Worm (Caenorhabditis elegans) whole organism, L4 larva: ENCODE measurements around the gene nlp-21.

Experiments used
- F10B5.3 ChIP-seq: sonication (generic microtip); optimal IDR thresholded peaks from 2 replicates; lab custom pipeline; 2016; ENCODE audit warnings: mild to moderate bottlenecking, missing genetic modification characterization, missing compliant biosample characterization
- F26F4.8 ChIP-seq: fragments of 200-800 bp; sonication (Bioruptor generic); conservative IDR thresholded peaks from 2 replicates; pipeline ENCODE4 v1.3.6; 2022; ENCODE audit warnings: missing genetic modification characterization, missing compliant biosample characterization
- F37D6.2 ChIP-seq: sonication (generic microtip); optimal IDR thresholded peaks from 2 replicates; lab custom pipeline; 2016; ENCODE audit warnings: mild to moderate bottlenecking, missing genetic modification characterization, missing compliant biosample characterization
- R02D3.7 ChIP-seq: fragments of 150-350 bp; sonication (generic microtip); optimal IDR thresholded peaks from 3 replicates; lab custom pipeline; 2014; ENCODE audit warnings: missing biosample characterization, missing genetic modification characterization
- T20F7.1 ChIP-seq: fragments of 200-800 bp; sonication (Bioruptor generic); optimal IDR thresholded peaks from 2 replicates; lab custom pipeline; 2018; ENCODE audit warnings: mild to moderate bottlenecking, missing genetic modification characterization, missing compliant biosample characterization
- T26A8.4 ChIP-seq: fragments of 200-800 bp; sonication (Bioruptor generic); IDR thresholded peaks from 2 replicates; pipeline ENCODE4 v1.3.6; 2022; ENCODE audit warnings: missing genetic modification characterization, missing compliant biosample characterization
- ZK337.2 ChIP-seq: fragments of 200-800 bp; sonication (Bioruptor generic); IDR thresholded peaks from 2 replicates; pipeline ENCODE4 v1.3.6; 2022; ENCODE audit warnings: missing genetic modification reagents, missing genetic modification characterization, missing compliant biosample characterization
- ama-1 ChIP-seq: fragments of 150-350 bp; optimal IDR thresholded peaks from 2 replicates; lab custom pipeline; 2014; ENCODE audit warnings: inconsistent platforms, mixed read lengths
- attf-4 ChIP-seq: sonication (generic microtip); optimal IDR thresholded peaks from 3 replicates; lab custom pipeline; 2017; ENCODE audit warnings: missing biosample characterization, missing genetic modification characterization
- ceh-20 ChIP-seq: fragments of 200-800 bp; sonication (Bioruptor generic); IDR thresholded peaks from 2 replicates; pipeline ENCODE4 v1.3.6; 2022; ENCODE audit warnings: missing genetic modification reagents, missing genetic modification characterization, missing compliant biosample characterization
- ceh-28 ChIP-seq: fragments of 150-350 bp; optimal IDR thresholded peaks from 2 replicates; lab custom pipeline; 2014; ENCODE audit warnings: missing biosample characterization, missing genetic modification reagents, missing genetic modification characterization
- ceh-44 ChIP-seq: fragments of 200-800 bp; sonication (Bioruptor generic); IDR thresholded peaks from 2 replicates; pipeline ENCODE4 v1.3.6; 2022; ENCODE audit warnings: missing genetic modification reagents, missing genetic modification characterization, missing compliant biosample characterization
- ceh-82 ChIP-seq: sonication (generic microtip); optimal IDR thresholded peaks from 2 replicates; lab custom pipeline; 2017; ENCODE audit warnings: missing biosample characterization, missing genetic modification characterization
- ces-1 ChIP-seq: fragments of 150-350 bp; sonication (generic microtip); optimal IDR thresholded peaks from 4 replicates; lab custom pipeline; 2014; ENCODE audit warnings: missing biosample characterization, missing genetic modification reagents, missing genetic modification characterization
- cey-2 ChIP-seq: sonication (generic microtip); optimal IDR thresholded peaks from 3 replicates; lab custom pipeline; 2017; ENCODE audit warnings: missing genetic modification characterization, mild to moderate bottlenecking, missing compliant biosample characterization, antibody characterized with exemption, borderline replicate concordance; ENCODE audit not compliant: insufficient read depth
- daf-16 ChIP-seq, 3 experiments: sonication (generic microtip); optimal IDR thresholded peaks; 2 replicates each; lab custom pipeline; 2016 to 2017; ENCODE audit warnings: missing genetic modification characterization in 3 of 3, missing genetic modification reagents in 3 of 3, mild to moderate bottlenecking in 2 of 3, missing compliant biosample characterization in 2 of 3, missing biosample characterization in 1 of 3, moderate library complexity in 1 of 3
- daf-8 ChIP-seq: fragments of 200-800 bp; sonication (Bioruptor generic); IDR thresholded peaks from 2 replicates; pipeline ENCODE4 v1.3.6; 2022; ENCODE audit warnings: missing genetic modification characterization, missing compliant biosample characterization
- dmd-8 ChIP-seq: fragments of 200-800 bp; sonication (Bioruptor generic); IDR thresholded peaks from 2 replicates; pipeline ENCODE4 v1.3.6; 2022; ENCODE audit warnings: missing genetic modification characterization, missing compliant biosample characterization
- dmd-9 ChIP-seq: fragments of 200-800 bp; sonication (Bioruptor generic); IDR thresholded peaks from 2 replicates; pipeline ENCODE4 v1.3.6; 2022; ENCODE audit warnings: missing genetic modification reagents, missing genetic modification characterization, missing compliant biosample characterization
- dpl-1 ChIP-seq: fragments of 150-350 bp; optimal IDR thresholded peaks from 2 replicates; lab custom pipeline; 2014; ENCODE audit warnings: missing biosample characterization, missing genetic modification reagents, missing genetic modification characterization
- duxl-1 ChIP-seq: sonication (generic microtip); optimal IDR thresholded peaks from 2 replicates; lab custom pipeline; 2016; ENCODE audit warnings: mild to moderate bottlenecking, missing genetic modification characterization, moderate library complexity, missing compliant biosample characterization; ENCODE audit not compliant: poor library complexity
- egl-43 ChIP-seq: fragments of 200-800 bp; sonication (Bioruptor generic); IDR thresholded peaks from 2 replicates; pipeline ENCODE4 v1.3.6; 2022; ENCODE audit warnings: missing genetic modification reagents, missing genetic modification characterization, missing compliant biosample characterization
- gei-8 ChIP-seq: fragments of 200-800 bp; sonication (Bioruptor generic); optimal IDR thresholded peaks from 2 replicates; lab custom pipeline; 2018; ENCODE audit warnings: mild to moderate bottlenecking, missing genetic modification characterization, missing compliant biosample characterization
- hif-1 ChIP-seq, 2 experiments: sonication (generic microtip); optimal IDR thresholded peaks; 2 replicates each; lab custom pipeline; 2016 to 2017; ENCODE audit warnings: missing compliant biosample characterization in 2 of 2, missing genetic modification characterization in 2 of 2, missing genetic modification reagents in 2 of 2, missing genotype in 2 of 2, mild to moderate bottlenecking in 1 of 2
- hmg-1.1 ChIP-seq: fragments of 200-800 bp; sonication (Bioruptor generic); IDR thresholded peaks from 2 replicates; pipeline ENCODE4 v1.3.6; 2022; ENCODE audit warnings: missing genetic modification reagents, missing genetic modification characterization, missing compliant biosample characterization
- jun-1 ChIP-seq: fragments of 150-350 bp; optimal IDR thresholded peaks from 2 replicates; lab custom pipeline; 2014; ENCODE audit warnings: missing biosample characterization, missing genetic modification reagents, missing genetic modification characterization
- lim-7 ChIP-seq: fragments of 200-800 bp; sonication (Bioruptor generic); IDR thresholded peaks from 2 replicates; pipeline ENCODE4 v1.3.6; 2022; ENCODE audit warnings: missing genetic modification characterization, missing compliant biosample characterization
- lin-29 ChIP-seq: fragments of 200-800 bp; sonication (Bioruptor generic); IDR thresholded peaks from 2 replicates; pipeline ENCODE4 v1.3.6; 2022; ENCODE audit warnings: missing genetic modification reagents, missing genetic modification characterization, missing compliant biosample characterization
- lin-38 ChIP-seq: fragments of 200-800 bp; sonication (Bioruptor generic); IDR thresholded peaks from 2 replicates; pipeline ENCODE4 v1.3.6; 2022; ENCODE audit warnings: missing genetic modification reagents, missing genetic modification characterization, missing compliant biosample characterization
- lsy-2 ChIP-seq, 2 experiments: fragments of 150-350 bp in 1 of 2; sonication (generic microtip) in 1 of 2; optimal IDR thresholded peaks; 2 replicates each; lab custom pipeline; 2014 to 2017; ENCODE audit warnings: missing biosample characterization in 2 of 2, missing genetic modification characterization in 2 of 2
- madf-5 ChIP-seq, 2 experiments: fragments of 200-800 bp; sonication (Bioruptor generic); IDR thresholded peaks; 2 replicates each; pipeline ENCODE4 v1.3.6; 2022; ENCODE audit warnings: missing compliant biosample characterization in 2 of 2, missing genetic modification characterization in 2 of 2
- madf-9 ChIP-seq: fragments of 200-800 bp; sonication (Bioruptor generic); conservative IDR thresholded peaks from 2 replicates; pipeline ENCODE4 v1.3.6; 2022; ENCODE audit warnings: missing genetic modification reagents, missing genetic modification characterization, missing compliant biosample characterization
- mdt-29 ChIP-seq: fragments of 200-800 bp; sonication (Bioruptor generic); IDR thresholded peaks from 2 replicates; pipeline ENCODE4 v1.3.6; 2022; ENCODE audit warnings: missing genetic modification reagents, missing genetic modification characterization, missing compliant biosample characterization
- mep-1 ChIP-seq: fragments of 150-350 bp; sonication (generic microtip); optimal IDR thresholded peaks from 3 replicates; lab custom pipeline; 2014; ENCODE audit warnings: missing biosample characterization, missing genetic modification characterization
- mxl-2 ChIP-seq: fragments of 200-800 bp; sonication (Bioruptor generic); conservative IDR thresholded peaks from 2 replicates; pipeline ENCODE4 v1.3.6; 2022; ENCODE audit warnings: missing genetic modification reagents, missing genetic modification characterization, missing compliant biosample characterization
- mxl-3 ChIP-seq: fragments of 200-800 bp; sonication (Bioruptor generic); optimal IDR thresholded peaks from 2 replicates; lab custom pipeline; 2018; ENCODE audit warnings: mild to moderate bottlenecking, missing genetic modification characterization, missing compliant biosample characterization
- nhr-111 ChIP-seq: fragments of 200-800 bp; sonication (Bioruptor generic); optimal IDR thresholded peaks from 2 replicates; lab custom pipeline; 2018; ENCODE audit warnings: mild to moderate bottlenecking, missing genetic modification characterization, missing compliant biosample characterization
- nhr-28 ChIP-seq: fragments of 150-350 bp; optimal IDR thresholded peaks from 2 replicates; lab custom pipeline; 2014; ENCODE audit warnings: missing biosample characterization, missing genetic modification characterization
- nhr-41 ChIP-seq: fragments of 200-800 bp; sonication (Bioruptor generic); IDR thresholded peaks from 2 replicates; pipeline ENCODE4 v1.3.6; 2022; ENCODE audit warnings: missing genetic modification reagents, missing genetic modification characterization, missing compliant biosample characterization
- nhr-42 ChIP-seq: fragments of 200-800 bp; sonication (Bioruptor generic); IDR thresholded peaks from 2 replicates; pipeline ENCODE4 v1.3.6; 2022; ENCODE audit warnings: missing genetic modification characterization, missing compliant biosample characterization
- pha-4 ChIP-seq, 2 experiments: fragments of 150-350 bp in 1 of 2; fragments of 200-800 bp in 1 of 2; sonication (Bioruptor generic) in 1 of 2; IDR thresholded peaks in 1 of 2; optimal IDR thresholded peaks in 1 of 2; 2 replicates each; pipeline versions ENCODE4 v1.3.6 to Lab custom; 2014 to 2022; ENCODE audit warnings: missing genetic modification characterization in 2 of 2, missing genetic modification reagents in 2 of 2, missing biosample characterization in 1 of 2, missing compliant biosample characterization in 1 of 2
- rbr-2 ChIP-seq: sonication (generic microtip); optimal IDR thresholded peaks from 2 replicates; lab custom pipeline; 2016; ENCODE audit warnings: missing genotype, missing genetic modification characterization, missing compliant biosample characterization
- set-16 ChIP-seq: fragments of 200-800 bp; sonication (Bioruptor generic); IDR thresholded peaks from 2 replicates; pipeline ENCODE4 v1.3.6; 2022; ENCODE audit warnings: missing genetic modification reagents, missing genetic modification characterization, missing compliant biosample characterization
- snpc-1.2 ChIP-seq: fragments of 200-800 bp; sonication (Bioruptor generic); IDR thresholded peaks from 2 replicates; pipeline ENCODE4 v1.3.6; 2022; ENCODE audit warnings: missing genetic modification reagents, missing genetic modification characterization, missing compliant biosample characterization
- tra-1 ChIP-seq: fragments of 200-800 bp; sonication (Bioruptor generic); IDR thresholded peaks from 2 replicates; pipeline ENCODE4 v1.3.6; 2022; ENCODE audit warnings: missing genetic modification reagents, missing genetic modification characterization, missing compliant biosample characterization
- zag-1 ChIP-seq: fragments of 150-350 bp; optimal IDR thresholded peaks from 2 replicates; lab custom pipeline; 2014; ENCODE audit warnings: missing biosample characterization, missing genetic modification characterization
- zfp-3 ChIP-seq: fragments of 200-800 bp; sonication (Bioruptor generic); conservative IDR thresholded peaks from 2 replicates; pipeline ENCODE4 v1.3.6; 2022; ENCODE audit warnings: missing genetic modification reagents, missing genetic modification characterization, missing compliant biosample characterization
- zip-2 ChIP-seq: fragments of 150-350 bp; optimal IDR thresholded peaks from 2 replicates; lab custom pipeline; 2014; ENCODE audit warnings: missing biosample characterization, missing genetic modification characterization

nlp-21 gene

ce11 chrIII:11371236-11371635, 21.8 kb downstream of the nlp-21 start (continued):
- TF ChIP-seq lsy-2 (tag; optimal IDR thresholded peaks at IDR 0.05; lab: Kevin White, UChicago) (no peak), mxl-2 (GFP tag; lab: Robert Waterston, UW) (peak; percentile 81; the same call in 1 of the 2 replicates), lim-7 (GFP tag; lab: Robert Waterston, UW) (peak; percentile 94), hmg-1.1 (GFP tag; lab: Robert Waterston, UW) (peak; percentile 89), ceh-28 (tag; lab: Kevin White, UChicago) (no peak), ceh-44 (peak; percentile 66; the same call in 1 of the 2 replicates), jun-1 (tag; lab: Kevin White, UChicago) (no peak), lin-38 (GFP tag; lab: Robert Waterston, UW) (peak; percentile 79), pha-4 (GFP tag; IDR thresholded peaks at IDR 0.05; lab: Robert Waterston, UW) (peak; percentile 75; the same call in 1 of the 2 replicates), pha-4 (tag; optimal IDR thresholded peaks at IDR 0.05; lab: Kevin White, UChicago) (no peak), madf-9 (GFP tag; lab: Robert Waterston, UW) (peak; percentile 64; the same call in 1 of the 2 replicates), nhr-41 (GFP tag; lab: Robert Waterston, UW) (0 out of 2 replicates have a peak, but pooled peaks have one; percentile 18), ZK337.2 (no peak), rbr-2 (tag; lab: Kevin White, UChicago) (peak; percentile 70), nhr-28 (tag; lab: Kevin White, UChicago) (no peak), dpl-1 (GFP tag; lab: Kevin White, UChicago) (peak; percentile 41), nhr-42 (GFP tag; lab: Robert Waterston, UW) (no peak; the same call in 1 of the 2 replicates), ama-1 (no peak), dmd-9 (peak; percentile 34; the same call in 1 of the 2 replicates), dmd-8 (GFP tag; lab: Robert Waterston, UW) (peak; percentile 88), T20F7.1 (no peak), daf-8 (GFP tag; lab: Robert Waterston, UW) (peak; percentile 69; the same call in 1 of the 2 replicates), tra-1 (0 out of 2 replicates have a peak, but pooled peaks have one; percentile 64), F10B5.3 (tag; lab: Kevin White, UChicago) (no peak), R02D3.7 (tag; lab: Kevin White, UChicago) (no peak), set-16 (GFP tag; lab: Robert Waterston, UW) (peak; percentile 39), gei-8 (GFP tag; lab: Kevin White, UChicago) (peak; percentile 84), attf-4 (tag; lab: Kevin White, UChicago) (no peak), T26A8.4 (GFP tag; lab: Robert Waterston, UW) (peak; percentile 83), ceh-20 (peak; percentile 67; the same call in 1 of the 2 replicates), snpc-1.2 (GFP tag; lab: Robert Waterston, UW) (peak; percentile 64; the same call in 1 of the 2 replicates), egl-43 (GFP tag; lab: Robert Waterston, UW) (peak; percentile 90), madf-5 (GFP tag; IDR thresholded peaks at IDR 0.05; lab: Robert Waterston, UW) (peak in 1 of 2 experiments; percentile 54; a peak in 1 of 4 replicates), lin-29 (GFP tag; lab: Robert Waterston, UW) (0 out of 2 replicates have a peak, but pooled peaks have one; percentile 31), zag-1 (tag; lab: Kevin White, UChicago) (no peak), zip-2 (tag; lab: Kevin White, UChicago) (no peak), mxl-3 (peak; percentile 79), nhr-111 (peak; percentile 79), ces-1 (no peak), duxl-1 (peak; percentile 22), F26F4.8 (GFP tag; lab: Robert Waterston, UW) (peak; percentile 83), mdt-29 (GFP tag; lab: Robert Waterston, UW) (no peak), daf-16 (GFP tag; optimal IDR thresholded peaks at IDR 0.05; lab: Kevin White, UChicago) (peak; percentile 26 to 30), daf-16 (tag; optimal IDR thresholded peaks at IDR 0.05; lab: Kevin White, UChicago) (peak; percentile 28), zfp-3 (GFP tag; lab: Robert Waterston, UW) (peak; percentile 64; the same call in 1 of the 2 replicates), F37D6.2 (tag; lab: Kevin White, UChicago) (peak; percentile 35), mep-1 (peak; percentile 49), hif-1 (tag; optimal IDR thresholded peaks at IDR 0.05; lab: Kevin White, UChicago) (peak in 1 of 2 experiments; percentile 39), ceh-82 (tag; lab: Kevin White, UChicago) (no peak), cey-2 (tag; lab: Kevin White, UChicago) (no peak)
